Fruit fly (Drosophila melanogaster): ENCODE results near the gene Trp1.
A peak's percentile ranks its signal among the peaks of the same experiment; 100 is the strongest.

Gene Trp1

dm6 chr2L:10061276-10061675 lies 52.1 kb downstream of the Trp1 start (continued):
- TF ChIP-seq CG17361 (GFP tag; IDR thresholded peaks at IDR 0.05) (no peak), peb (GFP tag; IDR thresholded peaks at IDR 0.05) (no peak), CG4328 (GFP tag; optimal IDR thresholded peaks at IDR 0.05) (peak; percentile 11), tio (GFP tag; optimal IDR thresholded peaks at IDR 0.05) (peak; percentile 34), CG1529 (GFP tag; optimal IDR thresholded peaks at IDR 0.05) (no peak), knrl (GFP tag; IDR thresholded peaks at IDR 0.05; ENCODE audit: partially characterized antibody) (no peak), nerfin-1 (tag; optimal IDR thresholded peaks at IDR 0.05) (no peak), CG13424 (tag; optimal IDR thresholded peaks at IDR 0.05) (peak; percentile 47), ewg (GFP tag; optimal IDR thresholded peaks at IDR 0.05) (no peak), sisA (GFP tag; IDR thresholded peaks at IDR 0.05) (no peak), Optix (GFP tag; IDR thresholded peaks at IDR 0.05) (no peak), prd (optimal IDR thresholded peaks at IDR 0.05) (no peak), prd (GFP tag; IDR thresholded peaks at IDR 0.05) (peak; percentile 51; the same call in 2 of the 3 replicates), CG8924 (tag; optimal IDR thresholded peaks at IDR 0.05) (no peak), CG15696 (tag; optimal IDR thresholded peaks at IDR 0.05) (peak; percentile 0), aop (GFP tag; IDR thresholded peaks at IDR 0.05) (no peak), lmd (GFP tag; IDR thresholded peaks at IDR 0.05) (peak; percentile 28; the same call in 1 of the 2 replicates), Mad (GFP tag; optimal IDR thresholded peaks at IDR 0.05) (no peak), CG6765 (GFP tag; optimal IDR thresholded peaks at IDR 0.05) (no peak), cwo (GFP tag; optimal IDR thresholded peaks at IDR 0.05) (peak; percentile 22), Ssrp (tag; optimal IDR thresholded peaks at IDR 0.05) (peak; percentile 13), TFAM (GFP tag; optimal IDR thresholded peaks at IDR 0.05) (no peak), CG17186 (GFP tag; optimal IDR thresholded peaks at IDR 0.05) (no peak), Antp (GFP tag; optimal IDR thresholded peaks at IDR 0.05) (no peak), Hmr (GFP tag; optimal IDR thresholded peaks at IDR 0.05) (no peak), tgo (GFP tag; IDR thresholded peaks at IDR 0.05) (peak; percentile 39; the same call in 1 of the 3 replicates), CG9727 (GFP tag; optimal IDR thresholded peaks at IDR 0.05) (peak; percentile 14), CG11504 (tag; optimal IDR thresholded peaks at IDR 0.05) (no peak), Taf1 (GFP tag; IDR thresholded peaks at IDR 0.05) (no peak), MESR4 (GFP tag; optimal IDR thresholded peaks at IDR 0.05) (no peak), CG1602 (GFP tag; optimal IDR thresholded peaks at IDR 0.05) (peak; percentile 7), CG7963 (GFP tag; IDR thresholded peaks at IDR 0.05; ENCODE audit: partially characterized antibody) (no peak), phol (tag; optimal IDR thresholded peaks at IDR 0.05) (peak; percentile 46), gcm2 (GFP tag; optimal IDR thresholded peaks at IDR 0.05) (no peak), sens (GFP tag) (peak; percentile 64), Usf (GFP tag; optimal IDR thresholded peaks at IDR 0.05) (no peak), Vsx1 (GFP tag; optimal IDR thresholded peaks at IDR 0.05) (no peak), amos (GFP tag; IDR thresholded peaks at IDR 0.05; ENCODE audit: partially characterized antibody) (no peak), row (GFP tag; IDR thresholded peaks at IDR 0.05) (peak; percentile 73), CG6254 (GFP tag; optimal IDR thresholded peaks at IDR 0.05) (no peak), sima (GFP tag; optimal IDR thresholded peaks at IDR 0.05) (no peak), D (optimal IDR thresholded peaks at IDR 0.05) (no peak), D (GFP tag; optimal IDR thresholded peaks at IDR 0.05) (no peak), rib (GFP tag; IDR thresholded peaks at IDR 0.05) (no peak), CG4730 (GFP tag; IDR thresholded peaks at IDR 0.05) (no peak), Myb (GFP tag; optimal IDR thresholded peaks at IDR 0.05) (no peak), CG14860 (GFP tag; IDR thresholded peaks at IDR 0.05; ENCODE audit: partially characterized antibody) (no peak), Fer1 (GFP tag; optimal IDR thresholded peaks at IDR 0.05) (no peak), fd3F (GFP tag; optimal IDR thresholded peaks at IDR 0.05) (peak; percentile 17), hkb (optimal IDR thresholded peaks at IDR 0.05) (no peak), hkb (GFP tag; IDR thresholded peaks at IDR 0.05) (no peak; the same call in none of the 2 replicates), nerfin-2 (GFP tag; IDR thresholded peaks at IDR 0.05; ENCODE audit: partially characterized antibody) (no peak)
